Fruit fly (Drosophila melanogaster) whole organism, pupa: Measurements from ENCODE around the gene CG10376.

Experiments used
- CG10348 ChIP-seq: fragments of 200-800 bp; sonication (Bioruptor generic); IDR thresholded peaks from 2 replicates; pipeline ENCODE4 v1.3.6; 2022; ENCODE audit warnings: missing biosample characterization, missing genetic modification characterization
- CG12605 ChIP-seq: fragments of 200-800 bp; sonication (Bioruptor generic); IDR thresholded peaks from 2 replicates; pipeline ENCODE4 v1.3.6; 2022; ENCODE audit warnings: missing biosample characterization, missing genetic modification characterization
- CG13204 ChIP-seq: fragments of 200-800 bp; sonication (Bioruptor generic); optimal IDR thresholded peaks from 2 replicates; lab custom pipeline; 2018; ENCODE audit warnings: missing biosample characterization, mild to moderate bottlenecking, missing genetic modification characterization, moderate library complexity
- CG14655 ChIP-seq: fragments of 200-800 bp; sonication (Bioruptor generic); optimal IDR thresholded peaks from 3 replicates; lab custom pipeline; 2017; ENCODE audit warnings: mild to moderate bottlenecking, missing biosample characterization, missing genetic modification reagents, missing genetic modification characterization
- CG15710 ChIP-seq: fragments of 200-800 bp; sonication (Bioruptor generic); optimal IDR thresholded peaks from 2 replicates; lab custom pipeline; 2018; ENCODE audit warnings: missing biosample characterization, mild to moderate bottlenecking, missing genetic modification characterization, moderate library complexity
- CG17806 ChIP-seq: fragments of 200-800 bp; sonication (Bioruptor generic); optimal IDR thresholded peaks from 2 replicates; lab custom pipeline; 2018; ENCODE audit warnings: missing biosample characterization, mild to moderate bottlenecking, missing genetic modification characterization, moderate library complexity
- CG32121 ChIP-seq: fragments of 200-800 bp; sonication (Bioruptor generic); IDR thresholded peaks from 2 replicates; pipeline ENCODE4 v1.3.6; 2022; ENCODE audit warnings: missing biosample characterization, missing genetic modification characterization
- CG34367 ChIP-seq: fragments of 200-800 bp; sonication (Bioruptor generic); optimal IDR thresholded peaks from 2 replicates; lab custom pipeline; 2018; ENCODE audit warnings: missing biosample characterization, mild to moderate bottlenecking, missing genetic modification characterization
- CG4496 ChIP-seq: fragments of 200-800 bp; sonication (Bioruptor generic); IDR thresholded peaks from 3 replicates; pipeline ENCODE4 v1.3.6; 2022; ENCODE audit warnings: missing biosample characterization, missing genetic modification characterization
- CG8159 ChIP-seq: fragments of 200-800 bp; sonication (Bioruptor generic); optimal IDR thresholded peaks from 3 replicates; lab custom pipeline; 2018; ENCODE audit warnings: missing biosample characterization, mild to moderate bottlenecking, missing genetic modification characterization, moderate library complexity
- CG8301 ChIP-seq: fragments of 200-800 bp; sonication (Bioruptor generic); optimal IDR thresholded peaks from 2 replicates; lab custom pipeline; 2018; ENCODE audit warnings: missing biosample characterization, mild to moderate bottlenecking, missing genetic modification characterization
- CG9948 ChIP-seq: fragments of 200-800 bp; sonication (Bioruptor generic); optimal IDR thresholded peaks from 2 replicates; lab custom pipeline; 2018; ENCODE audit warnings: missing biosample characterization, mild to moderate bottlenecking, missing genetic modification characterization, moderate library complexity
- D1 ChIP-seq: fragments of 200-800 bp; sonication (Bioruptor generic); optimal IDR thresholded peaks from 2 replicates; lab custom pipeline; 2018; ENCODE audit warnings: missing biosample characterization, mild to moderate bottlenecking, missing genetic modification characterization, moderate library complexity
- EcR ChIP-seq: fragments of 200-800 bp; sonication (Bioruptor generic); optimal IDR thresholded peaks from 3 replicates; lab custom pipeline; 2019; ENCODE audit warnings: missing biosample characterization, missing genetic modification characterization, mild to moderate bottlenecking, moderate library complexity, missing genetic modification reagents
- Ets98B ChIP-seq: fragments of 200-800 bp; sonication (Bioruptor generic); IDR thresholded peaks from 2 replicates; pipeline ENCODE4 v1.3.6; 2022; ENCODE audit warnings: missing biosample characterization, missing genetic modification characterization
- Pif1A ChIP-seq: fragments of 200-800 bp; sonication (Bioruptor generic); optimal IDR thresholded peaks from 3 replicates; lab custom pipeline; 2016; ENCODE audit warnings: missing biosample characterization, missing genetic modification characterization
- Pif1B ChIP-seq: fragments of 200-800 bp; sonication (Bioruptor generic); optimal IDR thresholded peaks from 3 replicates; lab custom pipeline; 2016; ENCODE audit warnings: missing biosample characterization, missing genetic modification characterization
- Snoo ChIP-seq: fragments of 200-800 bp; sonication (Bioruptor generic); optimal IDR thresholded peaks from 3 replicates; lab custom pipeline; 2017; ENCODE audit warnings: missing biosample characterization, mild to moderate bottlenecking, missing genetic modification characterization, inconsistent platforms
- fd96Ca ChIP-seq: fragments of 200-800 bp; sonication (Bioruptor generic); IDR thresholded peaks from 3 replicates; pipeline ENCODE4 v1.3.6; 2022; ENCODE audit warnings: missing biosample characterization, missing genetic modification characterization
- gl ChIP-seq: fragments of 200-800 bp; sonication (Bioruptor generic); optimal IDR thresholded peaks from 2 replicates; lab custom pipeline; 2018; ENCODE audit warnings: missing biosample characterization, mild to moderate bottlenecking, missing genetic modification characterization
- rn ChIP-seq: fragments of 200-800 bp; sonication (Bioruptor generic); IDR thresholded peaks from 2 replicates; pipeline ENCODE4 v1.3.6; 2022; ENCODE audit warnings: missing biosample characterization, missing genetic modification characterization

Gene CG10376

dm6 chr2L:18702721-18703488, at the start of gene CG10376, which contains the start of gene CG10343:
Gene CG10376, minus strand, starts transcription at chr2L:18703105.
Gene CG10343, plus strand, starts transcription at chr2L:18703473.
- TF ChIP-seq Pif1B (GFP tag; lab: Kevin White, UChicago), result no peak
- peak; percentile 2 for TF ChIP-seq EcR (GFP tag; lab: Kevin White, UChicago)
- TF ChIP-seq Pif1A (GFP tag; lab: Kevin White, UChicago), result no peak
- TF ChIP-seq CG10348 (GFP tag; lab: Robert Waterston, UW), result peak; percentile 97
- no peak for TF ChIP-seq gl (tag; lab: Kevin White, UChicago)
- peak; percentile 89 for TF ChIP-seq CG9948 (tag; lab: Kevin White, UChicago)
- no peak for TF ChIP-seq D1 (tag; lab: Kevin White, UChicago)
- TF ChIP-seq CG13204 (GFP tag; lab: Kevin White, UChicago), result no peak
- peak; percentile 54; the same call in 1 of the 2 replicates for TF ChIP-seq CG12605 (GFP tag; lab: Robert Waterston, UW)
- TF ChIP-seq CG8159 (tag; lab: Kevin White, UChicago), result peak; percentile 91
- peak; percentile 73 for TF ChIP-seq CG8301 (tag; lab: Kevin White, UChicago)
- peak; percentile 91 for TF ChIP-seq CG15710 (tag; lab: Kevin White, UChicago)
- TF ChIP-seq rn (GFP tag; lab: Robert Waterston, UW), result peak; percentile 69
- TF ChIP-seq CG14655 (GFP tag; lab: Kevin White, UChicago), result peak; percentile 89
- TF ChIP-seq CG32121 (GFP tag; lab: Robert Waterston, UW), result peak; percentile 80
- TF ChIP-seq CG4496, result peak; percentile 78; the same call in 2 of the 3 replicates
- peak; percentile 71; the same call in 1 of the 2 replicates for TF ChIP-seq Ets98B (GFP tag; lab: Robert Waterston, UW)
- TF ChIP-seq Snoo (tag; lab: Kevin White, UChicago), result peak; percentile 81
- TF ChIP-seq CG17806 (tag; lab: Kevin White, UChicago), result peak; percentile 86
- TF ChIP-seq fd96Ca (GFP tag; lab: Robert Waterston, UW), result peak; percentile 60; the same call in 1 of the 3 replicates
- peak; percentile 75 for TF ChIP-seq CG34367 (tag; lab: Kevin White, UChicago)
- TF ChIP-seq, all 21 proteins: peak for 16

DNA sequence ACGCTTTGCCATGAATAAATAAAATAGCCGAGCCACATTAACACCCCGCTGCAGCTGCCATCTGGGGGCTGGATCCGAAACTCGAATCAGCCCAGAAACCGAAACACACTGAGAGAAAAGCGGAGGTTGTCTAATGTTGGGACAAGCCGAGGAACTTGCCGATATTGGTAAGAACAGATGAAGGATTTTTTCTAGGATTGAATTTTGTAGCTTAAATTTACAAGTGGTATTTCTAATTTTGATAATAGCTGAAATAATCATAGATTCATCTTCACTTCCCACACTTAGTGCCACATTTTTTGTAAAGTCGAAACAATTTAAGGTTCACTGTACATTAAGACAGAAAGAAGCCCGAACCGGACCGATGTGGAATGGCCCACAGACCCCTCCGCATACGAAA, 49.1 kb upstream of the CG10376 start:
- peak; percentile 73; the same call in 1 of the 2 replicates for TF ChIP-seq rn (GFP tag; lab: Robert Waterston, UW)
- TF ChIP-seq CG14655 (GFP tag; lab: Kevin White, UChicago), result peak; percentile 86
- peak; percentile 81; the same call in 2 of the 3 replicates for TF ChIP-seq fd96Ca (GFP tag; lab: Robert Waterston, UW)
- TF ChIP-seq Snoo (tag; lab: Kevin White, UChicago), result no peak
- TF ChIP-seq CG8301 (tag; lab: Kevin White, UChicago), result peak; percentile 83
- no peak for TF ChIP-seq CG15710 (tag; lab: Kevin White, UChicago)
- no peak for TF ChIP-seq CG13204 (GFP tag; lab: Kevin White, UChicago)
- TF ChIP-seq EcR (GFP tag; lab: Kevin White, UChicago), result no peak
- peak; percentile 77 for TF ChIP-seq CG32121 (GFP tag; lab: Robert Waterston, UW)
- TF ChIP-seq Pif1A (GFP tag; lab: Kevin White, UChicago), result peak; percentile 46
- TF ChIP-seq CG17806 (tag; lab: Kevin White, UChicago), result peak; percentile 42
- TF ChIP-seq gl (tag; lab: Kevin White, UChicago), result no peak
- peak; percentile 7 for TF ChIP-seq CG34367 (tag; lab: Kevin White, UChicago)
- TF ChIP-seq CG10348 (GFP tag; lab: Robert Waterston, UW), result peak; percentile 71; the same call in 1 of the 2 replicates
- TF ChIP-seq D1 (tag; lab: Kevin White, UChicago), result peak; percentile 27
- peak; percentile 64 for TF ChIP-seq Ets98B (GFP tag; lab: Robert Waterston, UW)
- TF ChIP-seq Pif1B (GFP tag; lab: Kevin White, UChicago), result peak; percentile 29
- peak; percentile 67; the same call in 2 of the 3 replicates for TF ChIP-seq CG4496
- peak; percentile 20 for TF ChIP-seq CG8159 (tag; lab: Kevin White, UChicago)
- TF ChIP-seq CG12605 (GFP tag; lab: Robert Waterston, UW), result no peak; the same call in 1 of the 2 replicates
- peak; percentile 59 for TF ChIP-seq CG9948 (tag; lab: Kevin White, UChicago)

DNA sequence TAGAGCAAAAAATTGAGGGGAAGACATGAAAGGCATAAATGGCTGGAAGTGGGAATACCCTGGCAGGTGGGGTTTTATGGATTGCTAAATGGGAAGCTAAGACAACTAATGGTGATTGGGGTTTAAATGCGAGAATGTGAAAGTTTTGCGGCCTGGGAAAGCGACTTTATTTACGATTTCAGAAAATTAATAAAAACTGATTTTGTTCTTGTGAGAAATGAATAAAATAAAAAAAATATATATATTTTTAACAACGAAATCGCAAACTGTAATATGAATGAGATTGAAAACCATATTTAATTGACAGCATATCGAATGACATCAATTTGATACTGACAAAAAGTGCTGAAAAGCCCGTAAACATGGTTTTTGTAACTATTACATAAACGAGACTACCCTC, 48.4 kb upstream of the CG10376 start:
- no peak for TF ChIP-seq CG9948 (tag; lab: Kevin White, UChicago)
- no peak for TF ChIP-seq EcR (GFP tag; lab: Kevin White, UChicago)
- TF ChIP-seq CG4496, result no peak
- peak; percentile 66 for TF ChIP-seq CG14655 (GFP tag; lab: Kevin White, UChicago)
- TF ChIP-seq CG13204 (GFP tag; lab: Kevin White, UChicago), result no peak
- no peak for TF ChIP-seq Ets98B (GFP tag; lab: Robert Waterston, UW)
- 0 out of 2 replicates have a peak, but pooled peaks have one; percentile 12 for TF ChIP-seq CG10348 (GFP tag; lab: Robert Waterston, UW)
- TF ChIP-seq CG15710 (tag; lab: Kevin White, UChicago), result no peak
- no peak for TF ChIP-seq Snoo (tag; lab: Kevin White, UChicago)
- TF ChIP-seq rn (GFP tag; lab: Robert Waterston, UW), result no peak
- no peak for TF ChIP-seq fd96Ca (GFP tag; lab: Robert Waterston, UW)
- TF ChIP-seq CG8159 (tag; lab: Kevin White, UChicago), result no peak
- no peak for TF ChIP-seq D1 (tag; lab: Kevin White, UChicago)
- TF ChIP-seq CG34367 (tag; lab: Kevin White, UChicago), result no peak
- peak; percentile 21 for TF ChIP-seq CG8301 (tag; lab: Kevin White, UChicago)
- no peak for TF ChIP-seq CG12605 (GFP tag; lab: Robert Waterston, UW)
- TF ChIP-seq CG17806 (tag; lab: Kevin White, UChicago), result no peak
- no peak for TF ChIP-seq Pif1A (GFP tag; lab: Kevin White, UChicago)
- TF ChIP-seq gl (tag; lab: Kevin White, UChicago), result no peak
- TF ChIP-seq Pif1B (GFP tag; lab: Kevin White, UChicago), result no peak
- no peak for TF ChIP-seq CG32121 (GFP tag; lab: Robert Waterston, UW)

DNA sequence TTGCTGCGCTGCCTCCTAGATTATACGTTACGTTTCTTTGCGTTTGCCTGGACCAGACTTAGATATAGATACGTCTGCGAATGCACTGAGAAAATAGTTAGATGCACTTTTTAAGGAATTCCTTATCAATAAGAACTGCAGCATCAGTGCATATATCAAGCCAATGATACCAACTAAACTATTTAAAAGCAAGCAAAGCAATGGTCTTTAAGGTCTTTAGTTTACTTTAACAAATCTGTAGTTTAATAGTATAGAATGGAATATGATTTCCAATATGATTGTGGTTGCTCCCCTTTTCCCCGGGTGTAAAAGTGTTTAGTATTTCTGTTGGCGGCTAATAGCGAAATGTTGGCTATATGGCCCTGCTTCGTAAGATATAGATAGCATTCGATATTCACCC, 43.8 kb upstream of the CG10376 start:
- no peak for TF ChIP-seq CG17806 (tag; lab: Kevin White, UChicago)
- no peak for TF ChIP-seq Pif1B (GFP tag; lab: Kevin White, UChicago)
- TF ChIP-seq CG32121 (GFP tag; lab: Robert Waterston, UW), result peak; percentile 47; the same call in 1 of the 2 replicates
- 0 out of 3 replicates have a peak, but pooled peaks have one; percentile 15 for TF ChIP-seq CG4496
- TF ChIP-seq rn (GFP tag; lab: Robert Waterston, UW), result no peak
- TF ChIP-seq Snoo (tag; lab: Kevin White, UChicago), result no peak
- no peak for TF ChIP-seq CG34367 (tag; lab: Kevin White, UChicago)
- peak; percentile 38 for TF ChIP-seq Ets98B (GFP tag; lab: Robert Waterston, UW)
- no peak for TF ChIP-seq CG15710 (tag; lab: Kevin White, UChicago)
- TF ChIP-seq CG13204 (GFP tag; lab: Kevin White, UChicago), result no peak
- TF ChIP-seq EcR (GFP tag; lab: Kevin White, UChicago), result no peak
- TF ChIP-seq CG8159 (tag; lab: Kevin White, UChicago), result no peak
- no peak for TF ChIP-seq gl (tag; lab: Kevin White, UChicago)
- TF ChIP-seq CG14655 (GFP tag; lab: Kevin White, UChicago), result peak; percentile 74
- TF ChIP-seq CG9948 (tag; lab: Kevin White, UChicago), result no peak
- TF ChIP-seq fd96Ca (GFP tag; lab: Robert Waterston, UW), result no peak
- TF ChIP-seq D1 (tag; lab: Kevin White, UChicago), result no peak
- no peak for TF ChIP-seq CG12605 (GFP tag; lab: Robert Waterston, UW)
- TF ChIP-seq Pif1A (GFP tag; lab: Kevin White, UChicago), result no peak
- 0 out of 2 replicates have a peak, but pooled peaks have one; percentile 22 for TF ChIP-seq CG10348 (GFP tag; lab: Robert Waterston, UW)
- peak; percentile 77 for TF ChIP-seq CG8301 (tag; lab: Kevin White, UChicago)
